Worm (Caenorhabditis elegans): ENCODE data around the gene cid-1.
A peak's percentile ranks its signal among the peaks of the same experiment; 100 is the strongest.

cid-1 gene

DNA sequence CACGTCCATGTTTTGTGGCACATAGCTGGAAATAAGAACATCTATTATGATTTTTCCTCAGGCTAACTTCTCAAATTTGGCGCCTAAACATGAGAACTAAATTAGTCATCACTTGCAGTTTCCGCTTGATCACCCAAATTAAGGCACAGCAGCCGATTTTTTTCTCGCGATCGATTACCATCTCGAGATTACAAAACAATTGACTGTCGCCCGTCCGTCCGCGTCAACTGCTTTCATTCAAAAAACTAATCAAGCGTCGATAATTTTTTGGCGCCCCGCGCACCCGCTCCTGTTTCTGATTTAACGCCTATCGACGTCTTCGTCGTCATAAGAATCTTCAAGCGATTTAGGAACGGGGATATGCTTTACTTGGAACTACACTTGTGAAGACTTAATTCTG, 36.0 kb upstream of the cid-1 start:
- TF ChIP-seq zag-1 (tag; optimal IDR thresholded peaks at IDR 0.05) (no peak), elt-1 (tag; optimal IDR thresholded peaks at IDR 0.05) (no peak), sma-3 (GFP tag; optimal IDR thresholded peaks at IDR 0.05) (no peak), nhr-12 (tag; optimal IDR thresholded peaks at IDR 0.05) (no peak), dmd-4 (tag; optimal IDR thresholded peaks at IDR 0.05) (no peak), aly-2 (tag; optimal IDR thresholded peaks at IDR 0.05) (no peak), fos-1 (tag; optimal IDR thresholded peaks at IDR 0.05) (no peak), sem-4 (tag; optimal IDR thresholded peaks at IDR 0.05) (no peak), ztf-4 (tag; optimal IDR thresholded peaks at IDR 0.05) (no peak), nhr-25 (tag; optimal IDR thresholded peaks at IDR 0.05) (no peak), lin-11 (tag; optimal IDR thresholded peaks at IDR 0.05) (no peak), mdl-1 (tag; optimal IDR thresholded peaks at IDR 0.05) (no peak), lin-39 (tag; optimal IDR thresholded peaks at IDR 0.05) (no peak), ztf-11 (tag; optimal IDR thresholded peaks at IDR 0.05) (no peak), nhr-10 (tag; optimal IDR thresholded peaks at IDR 0.05) (no peak), nhr-237 (tag; optimal IDR thresholded peaks at IDR 0.05) (no peak), ceh-82 (tag; optimal IDR thresholded peaks at IDR 0.05) (no peak), nhr-23 (tag; optimal IDR thresholded peaks at IDR 0.05) (no peak), unc-39 (tag; optimal IDR thresholded peaks at IDR 0.05) (no peak)

ce11 chrIII:5138940-5139533, 34.7 kb upstream of the cid-1 start:
- TF ChIP-seq R02D3.7 (tag; optimal IDR thresholded peaks at IDR 0.05) = no peak
- TF ChIP-seq lin-39 (tag; optimal IDR thresholded peaks at IDR 0.05) = no peak
- no peak for TF ChIP-seq nhr-237 (tag; optimal IDR thresholded peaks at IDR 0.05)
- TF ChIP-seq crh-2 (tag; optimal IDR thresholded peaks at IDR 0.05) = no peak
- no peak for TF ChIP-seq ztf-4 (tag; optimal IDR thresholded peaks at IDR 0.05)
- no peak for TF ChIP-seq peb-1 (tag; optimal IDR thresholded peaks at IDR 0.05)

DNA sequence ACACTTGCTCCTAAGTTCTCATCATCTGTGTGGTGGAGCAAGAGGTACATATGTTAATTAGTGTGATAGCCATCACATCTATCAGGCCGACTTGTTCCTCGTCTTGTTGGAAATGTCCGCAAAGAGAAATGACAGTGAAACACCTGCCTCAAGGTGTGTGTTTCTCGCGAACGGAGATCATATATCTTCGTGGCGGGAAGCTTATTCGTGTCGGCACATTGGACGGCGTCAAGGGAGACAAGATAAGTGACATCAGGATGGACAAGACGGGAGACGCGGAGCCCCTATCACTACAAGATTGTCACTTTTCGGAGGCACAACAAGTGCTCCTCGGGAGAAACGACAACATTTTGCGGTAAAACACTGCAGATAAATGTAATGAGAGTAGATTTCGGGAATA, 34.0 kb upstream of the cid-1 start:
- no peak for TF ChIP-seq ceh-16 (tag; optimal IDR thresholded peaks at IDR 0.05)
- TF ChIP-seq sma-9 (GFP tag; optimal IDR thresholded peaks at IDR 0.05) = no peak
- no peak for TF ChIP-seq sma-9 (tag; optimal IDR thresholded peaks at IDR 0.05)
- TF ChIP-seq zag-1 (tag; optimal IDR thresholded peaks at IDR 0.05) = no peak
- TF ChIP-seq nhr-77 (tag; optimal IDR thresholded peaks at IDR 0.05) = no peak
- TF ChIP-seq nhr-25 (tag; optimal IDR thresholded peaks at IDR 0.05) = no peak
- TF ChIP-seq ceh-82 (tag; optimal IDR thresholded peaks at IDR 0.05) = no peak

ce11 chrIII:5140559-5140958, 33.2 kb upstream of the cid-1 start:
- no peak for TF ChIP-seq nhr-21 (tag; optimal IDR thresholded peaks at IDR 0.05)
- TF ChIP-seq lsy-2 (tag; optimal IDR thresholded peaks at IDR 0.05) = peak in 1 of 2 experiments; percentile 67
- peak; percentile 56 for TF ChIP-seq F13H6.1 (tag; optimal IDR thresholded peaks at IDR 0.05)
- peak; percentile 36 for TF ChIP-seq sma-9 (GFP tag; optimal IDR thresholded peaks at IDR 0.05)
- TF ChIP-seq sma-9 (tag; optimal IDR thresholded peaks at IDR 0.05) = no peak

- TF ChIP-seq unc-62 (GFP tag; optimal IDR thresholded peaks at IDR 0.05) (no peak), ZK546.5 (tag; optimal IDR thresholded peaks at IDR 0.05) (no peak), nhr-129 (tag; optimal IDR thresholded peaks at IDR 0.05) (peak; percentile 6), gmeb-1 (tag; optimal IDR thresholded peaks at IDR 0.05) (no peak), nhr-11 (tag; optimal IDR thresholded peaks at IDR 0.05) (no peak), ztf-11 (tag; optimal IDR thresholded peaks at IDR 0.05) (no peak), lsy-2 (tag; optimal IDR thresholded peaks at IDR 0.05) (peak in 1 of 2 experiments; percentile 1), zag-1 (tag; optimal IDR thresholded peaks at IDR 0.05) (no peak), egl-27 (tag; optimal IDR thresholded peaks at IDR 0.05) (no peak), elt-3 (tag; optimal IDR thresholded peaks at IDR 0.05) (no peak), ztf-1 (GFP tag; conservative IDR thresholded peaks at IDR 0.05) (no peak), F13H6.1 (tag; optimal IDR thresholded peaks at IDR 0.05) (no peak), lin-13 (GFP tag; optimal IDR thresholded peaks at IDR 0.05) (no peak), mdl-1 (tag; optimal IDR thresholded peaks at IDR 0.05) (no peak), sma-3 (GFP tag; optimal IDR thresholded peaks at IDR 0.05) (peak; percentile 36), crh-2 (tag; optimal IDR thresholded peaks at IDR 0.05) (no peak), ceh-82 (tag; optimal IDR thresholded peaks at IDR 0.05) (no peak), Y55F3AM.14 (GFP tag; optimal IDR thresholded peaks at IDR 0.05) (no peak), unc-55 (GFP tag; optimal IDR thresholded peaks at IDR 0.05) (no peak), unc-39 (tag; optimal IDR thresholded peaks at IDR 0.05) (no peak), ama-1 (optimal IDR thresholded peaks at IDR 0.05) (no peak), snpc-4 (tag; optimal IDR thresholded peaks at IDR 0.05) (no peak), nhr-237 (tag; optimal IDR thresholded peaks at IDR 0.05) (no peak), ztf-4 (tag; optimal IDR thresholded peaks at IDR 0.05) (no peak), C34F6.9 (tag; optimal IDR thresholded peaks at IDR 0.05) (no peak), dmd-4 (tag; optimal IDR thresholded peaks at IDR 0.05) (no peak), lin-39 (tag; optimal IDR thresholded peaks at IDR 0.05) (no peak)
Measured at ce11 chrIII:5141935-5142334, 31.8 kb upstream of the cid-1 start.

Data from whole organism, L2 larva.